Worm (Caenorhabditis elegans) whole organism, L1 larva: ENCODE results near the gene rcs-1.
A peak's percentile ranks its signal among the peaks of the same experiment; 100 is the strongest.

ENCODE experiments used
- C04F5.9 ChIP-seq: sonication (generic microtip); optimal IDR thresholded peaks from 2 replicates; lab custom pipeline; 2016; ENCODE audit warnings: missing genetic modification characterization, missing compliant biosample characterization
- C34B4.2 ChIP-seq: sonication (generic microtip); optimal IDR thresholded peaks from 2 replicates; lab custom pipeline; 2017; ENCODE audit warnings: mild to moderate bottlenecking, missing genetic modification characterization, missing compliant biosample characterization
- F16B12.6 ChIP-seq: fragments of 150-350 bp; optimal IDR thresholded peaks from 2 replicates; lab custom pipeline; 2014; ENCODE audit warnings: missing biosample characterization, missing genetic modification characterization
- Y116A8C.19 ChIP-seq: sonication (generic microtip); optimal IDR thresholded peaks from 2 replicates; lab custom pipeline; 2016; ENCODE audit warnings: missing compliant biosample characterization, missing genetic modification characterization, borderline replicate concordance
- aly-2 ChIP-seq: fragments of 150-350 bp; optimal IDR thresholded peaks from 2 replicates; lab custom pipeline; 2014; ENCODE audit warnings: missing biosample characterization, missing genetic modification characterization
- ceh-63 ChIP-seq: fragments of 200-800 bp; sonication (Bioruptor generic); optimal IDR thresholded peaks from 2 replicates; lab custom pipeline; 2018; ENCODE audit warnings: mild to moderate bottlenecking, missing genetic modification characterization, missing compliant biosample characterization
- ceh-82 ChIP-seq, 3 experiments: fragments of 150-350 bp in 1 of 3; sonication (generic microtip) in 2 of 3; optimal IDR thresholded peaks; 2 replicates each; lab custom pipeline; 2014 to 2017; ENCODE audit warnings: missing biosample characterization in 3 of 3, missing genetic modification characterization in 3 of 3
- ceh-88 ChIP-seq: fragments of 200-800 bp; sonication (Bioruptor generic); IDR thresholded peaks from 2 replicates; pipeline ENCODE4 v1.3.6; 2022; ENCODE audit warnings: missing genetic modification characterization, missing compliant biosample characterization
- ces-1 ChIP-seq: fragments of 150-350 bp; optimal IDR thresholded peaks from 2 replicates; lab custom pipeline; 2014; ENCODE audit warnings: missing biosample characterization, missing genetic modification reagents, missing genetic modification characterization
- dpl-1 ChIP-seq, 3 experiments: fragments of 150-350 bp in 2 of 3; sonication (generic microtip) in 1 of 3; optimal IDR thresholded peaks; 2 replicates each; lab custom pipeline; 2014 to 2017; ENCODE audit warnings: missing biosample characterization in 3 of 3, missing genetic modification characterization in 3 of 3, missing genetic modification reagents in 3 of 3
- dsc-1 ChIP-seq: sonication (generic microtip); optimal IDR thresholded peaks from 2 replicates; lab custom pipeline; 2016; ENCODE audit warnings: mild to moderate bottlenecking, missing genetic modification characterization, missing compliant biosample characterization
- efl-1 ChIP-seq, 4 experiments: fragments of 150-350 bp; optimal IDR thresholded peaks in 3 of 4; peaks in 1 of 4; 1 replicate in 1 of 4; 2 replicates in 3 of 4; lab custom pipeline; 2014; ENCODE audit warnings: missing biosample characterization in 2 of 4, missing genetic modification characterization in 2 of 4, missing genetic modification reagents in 2 of 4
- egl-27 ChIP-seq, 2 experiments: fragments of 150-350 bp in 1 of 2; sonication (generic microtip); optimal IDR thresholded peaks; 3 replicates each; lab custom pipeline; 2017 to 2018; ENCODE audit warnings: missing biosample characterization in 2 of 2, missing genetic modification characterization in 2 of 2, missing genetic modification reagents in 2 of 2
- fkh-10 ChIP-seq: sonication (generic microtip); optimal IDR thresholded peaks from 2 replicates; lab custom pipeline; 2017; ENCODE audit warnings: missing biosample characterization, missing genetic modification reagents, missing genetic modification characterization
- fkh-8 ChIP-seq: sonication (generic microtip); optimal IDR thresholded peaks from 2 replicates; lab custom pipeline; 2016; ENCODE audit warnings: mild to moderate bottlenecking, missing genetic modification characterization, missing compliant biosample characterization
- fos-1 ChIP-seq: fragments of 150-350 bp; optimal IDR thresholded peaks from 2 replicates; lab custom pipeline; 2014; ENCODE audit warnings: missing biosample characterization, missing genetic modification characterization
- irx-1 ChIP-seq: sonication (generic microtip); optimal IDR thresholded peaks from 2 replicates; lab custom pipeline; 2016; ENCODE audit warnings: missing genetic modification characterization, missing compliant biosample characterization
- jun-1 ChIP-seq: fragments of 150-350 bp; optimal IDR thresholded peaks from 2 replicates; lab custom pipeline; 2014; ENCODE audit warnings: missing biosample characterization, missing genetic modification reagents, missing genetic modification characterization
- lin-14 ChIP-seq: fragments of 200-800 bp; sonication (Bioruptor generic); optimal IDR thresholded peaks from 2 replicates; lab custom pipeline; 2018; ENCODE audit warnings: mild to moderate bottlenecking, missing genetic modification characterization, moderate library complexity, missing compliant biosample characterization
- lin-35 ChIP-seq, 2 experiments: fragments of 150-350 bp; optimal IDR thresholded peaks; 2 replicates each; lab custom pipeline; 2014; ENCODE audit warnings: missing biosample characterization in 2 of 2, missing genetic modification characterization in 2 of 2, missing genetic modification reagents in 2 of 2
- mef-2 ChIP-seq: fragments of 150-350 bp; optimal IDR thresholded peaks from 2 replicates; lab custom pipeline; 2014; ENCODE audit warnings: missing biosample characterization, missing genetic modification characterization
- nhr-12 ChIP-seq: sonication (generic microtip); optimal IDR thresholded peaks from 2 replicates; lab custom pipeline; 2017; ENCODE audit warnings: missing biosample characterization, missing genetic modification characterization
- nhr-47 ChIP-seq: sonication (generic microtip); optimal IDR thresholded peaks from 2 replicates; lab custom pipeline; 2016; ENCODE audit warnings: mild to moderate bottlenecking, missing genetic modification characterization, moderate library complexity, missing compliant biosample characterization
- nhr-71 ChIP-seq: sonication (generic microtip); optimal IDR thresholded peaks from 2 replicates; lab custom pipeline; 2016; ENCODE audit warnings: mild to moderate bottlenecking, missing genetic modification characterization, moderate library complexity, missing compliant biosample characterization
- nhr-76 ChIP-seq: sonication (generic microtip); optimal IDR thresholded peaks from 2 replicates; lab custom pipeline; 2017; ENCODE audit warnings: missing biosample characterization, missing genetic modification characterization
- nhr-77 ChIP-seq: fragments of 150-350 bp; optimal IDR thresholded peaks from 2 replicates; lab custom pipeline; 2014; ENCODE audit warnings: missing biosample characterization, missing genetic modification characterization
- nhr-84 ChIP-seq: sonication (generic microtip); optimal IDR thresholded peaks from 2 replicates; lab custom pipeline; 2017; ENCODE audit warnings: missing biosample characterization, missing genetic modification characterization
- nhr-90 ChIP-seq: sonication (generic microtip); optimal IDR thresholded peaks from 2 replicates; lab custom pipeline; 2016; ENCODE audit warnings: mild to moderate bottlenecking, missing genetic modification characterization, missing compliant biosample characterization; ENCODE audit not compliant: poor library complexity
- snu-23 ChIP-seq: sonication (generic microtip); optimal IDR thresholded peaks from 2 replicates; lab custom pipeline; 2016; ENCODE audit warnings: missing genetic modification characterization, missing compliant biosample characterization
- sox-4 ChIP-seq: sonication (generic microtip); optimal IDR thresholded peaks from 2 replicates; lab custom pipeline; 2016; ENCODE audit warnings: missing genetic modification characterization, missing compliant biosample characterization
- sup-37 ChIP-seq: fragments of 200-800 bp; sonication (Bioruptor generic); optimal IDR thresholded peaks from 2 replicates; lab custom pipeline; 2018; ENCODE audit warnings: mild to moderate bottlenecking, missing genetic modification characterization, missing compliant biosample characterization
- tlp-1 ChIP-seq: fragments of 150-350 bp; optimal IDR thresholded peaks from 2 replicates; lab custom pipeline; 2014; ENCODE audit warnings: missing biosample characterization, missing genetic modification characterization
- unc-86 ChIP-seq: sonication (generic microtip); optimal IDR thresholded peaks from 2 replicates; lab custom pipeline; 2016; ENCODE audit warnings: missing genetic modification characterization, missing compliant biosample characterization
- unc-98 ChIP-seq: fragments of 200-800 bp; sonication (Bioruptor generic); IDR thresholded peaks from 2 replicates; pipeline ENCODE4 v1.3.6; 2022; ENCODE audit warnings: missing genetic modification characterization, missing compliant biosample characterization
- zag-1 ChIP-seq: fragments of 150-350 bp; optimal IDR thresholded peaks from 2 replicates; lab custom pipeline; 2014; ENCODE audit warnings: missing biosample characterization, missing genetic modification characterization
- zip-4 ChIP-seq: fragments of 200-800 bp; sonication (Bioruptor generic); optimal IDR thresholded peaks from 2 replicates; lab custom pipeline; 2018; ENCODE audit warnings: mild to moderate bottlenecking, missing genetic modification characterization, moderate library complexity, missing compliant biosample characterization
- ztf-11 ChIP-seq, 2 experiments: sonication (generic microtip); optimal IDR thresholded peaks; 2 replicates each; lab custom pipeline; 2016 to 2017; ENCODE audit warnings: missing genetic modification characterization in 2 of 2, missing biosample characterization in 1 of 2, missing compliant biosample characterization in 1 of 2
- ztf-4 ChIP-seq: fragments of 150-350 bp; optimal IDR thresholded peaks from 2 replicates; lab custom pipeline; 2014; ENCODE audit warnings: missing biosample characterization, missing genetic modification characterization

The rcs-1 gene

DNA sequence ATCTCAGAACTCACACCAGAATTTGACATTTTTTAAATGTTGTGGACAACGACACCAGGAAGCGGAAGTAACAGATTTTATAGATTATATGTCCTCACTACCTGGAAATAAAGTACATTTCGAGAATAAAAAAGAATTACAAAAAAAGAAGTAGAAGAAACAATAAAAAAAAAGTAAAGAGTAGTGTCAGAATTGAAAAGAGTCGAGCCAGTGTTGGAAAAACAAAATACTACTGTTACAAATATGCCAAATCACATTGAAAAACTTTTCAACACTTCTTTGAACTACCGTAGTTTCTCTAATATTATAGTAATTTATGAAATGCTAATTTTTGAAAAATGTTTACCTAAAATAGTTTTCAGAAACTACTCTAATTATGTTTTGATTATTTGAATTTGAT, 46.4 kb upstream of the rcs-1 start, which contains the start of gene C06E2.1:
TSS of gene C06E2.1 (minus strand) at position 101 of the 400 bp plus-strand sequence.
- no peak for TF ChIP-seq snu-23
- peak; percentile 71 for TF ChIP-seq fkh-8

DNA sequence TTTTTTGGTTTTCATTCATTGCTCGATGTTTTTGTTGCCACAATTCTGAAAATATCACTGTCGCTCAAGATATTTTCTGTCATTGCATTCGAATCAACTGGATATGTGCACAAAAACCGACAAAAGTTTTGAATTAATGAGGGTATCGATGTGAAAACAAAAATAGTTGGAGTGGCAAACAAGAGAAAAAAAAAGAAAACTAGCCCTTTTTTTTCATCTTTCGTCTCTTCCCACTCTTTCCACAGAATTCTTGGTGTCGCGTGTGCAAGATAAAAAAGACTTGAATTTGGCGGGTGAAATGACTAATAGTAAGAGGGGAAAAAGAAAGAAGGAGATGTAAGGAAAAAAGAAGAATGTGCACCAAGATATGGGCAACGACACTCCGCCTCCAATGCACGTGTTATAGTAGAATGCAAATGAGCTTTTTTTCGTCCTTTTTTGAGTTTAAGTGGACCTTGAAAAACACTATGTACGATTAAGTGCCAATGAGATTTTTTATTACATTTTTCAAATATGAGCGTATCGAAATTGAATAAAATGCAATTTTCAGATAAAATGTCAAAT, 40.9 kb upstream of the rcs-1 start, which contains the start of the genes ubc-22 and ubc-21:
TSS of gene ubc-22 (minus strand) at position 51 of the 564 bp plus-strand sequence.
TSS of gene ubc-21 (plus strand) at position 514 of the 564 bp plus-strand sequence.
- TF ChIP-seq efl-1 (optimal IDR thresholded peaks at IDR 0.05; lab: Kevin White, UChicago), result peak in 1 of 2 experiments; percentile 23
- TF ChIP-seq efl-1 (GFP tag; optimal IDR thresholded peaks at IDR 0.05 in 1 of 2; lab: Kevin White, UChicago), result no peak
- no peak for TF ChIP-seq ces-1
- no peak for TF ChIP-seq zag-1 (tag; lab: Kevin White, UChicago)
- no peak for TF ChIP-seq fos-1 (tag; lab: Kevin White, UChicago)
- peak; percentile 67 for TF ChIP-seq fkh-8
- no peak for TF ChIP-seq irx-1
- TF ChIP-seq lin-14, result peak; percentile 77
- TF ChIP-seq zip-4 (GFP tag; lab: Kevin White, UChicago), result no peak
- no peak for TF ChIP-seq aly-2 (tag; lab: Kevin White, UChicago)
- TF ChIP-seq nhr-71 (tag; lab: Kevin White, UChicago), result peak; percentile 10
- TF ChIP-seq unc-86 (tag; lab: Kevin White, UChicago), result peak; percentile 13
- TF ChIP-seq C04F5.9, result no peak
- peak; percentile 10 for TF ChIP-seq fkh-10 (GFP tag; lab: Kevin White, UChicago)
- TF ChIP-seq ceh-82 (tag; optimal IDR thresholded peaks at IDR 0.05; lab: Kevin White, UChicago), result peak in 1 of 3 experiments; percentile 21
- TF ChIP-seq dpl-1 (GFP tag; optimal IDR thresholded peaks at IDR 0.05; lab: Kevin White, UChicago), result peak in 1 of 3 experiments; percentile 47
- peak; percentile 2 for TF ChIP-seq sox-4 (tag; lab: Kevin White, UChicago)
- no peak for TF ChIP-seq C34B4.2
- peak in 1 of 2 experiments; percentile 20 for TF ChIP-seq lin-35 (GFP tag; optimal IDR thresholded peaks at IDR 0.05; lab: Kevin White, UChicago)
- no peak for TF ChIP-seq nhr-90 (tag; lab: Kevin White, UChicago)
- no peak for TF ChIP-seq nhr-77 (tag; lab: Kevin White, UChicago)
- no peak for TF ChIP-seq sup-37 (GFP tag; lab: Kevin White, UChicago)
- TF ChIP-seq mef-2 (tag; lab: Kevin White, UChicago), result no peak
- no peak for TF ChIP-seq egl-27 (tag; optimal IDR thresholded peaks at IDR 0.05; lab: Kevin White, UChicago)
- no peak for TF ChIP-seq ceh-63 (GFP tag; lab: Kevin White, UChicago)
- no peak for TF ChIP-seq tlp-1
- TF ChIP-seq dsc-1 (tag; lab: Kevin White, UChicago), result no peak
- no peak for TF ChIP-seq ztf-11 (tag; optimal IDR thresholded peaks at IDR 0.05; lab: Kevin White, UChicago)
- no peak for TF ChIP-seq nhr-12 (tag; lab: Kevin White, UChicago)
- TF ChIP-seq unc-98 (GFP tag; lab: Robert Waterston, UW), result no peak
- TF ChIP-seq Y116A8C.19 (tag; lab: Kevin White, UChicago), result no peak
- TF ChIP-seq ceh-88 (GFP tag; lab: Robert Waterston, UW), result no peak
- no peak for TF ChIP-seq nhr-47 (tag; lab: Kevin White, UChicago)
- no peak for TF ChIP-seq ztf-4 (tag; lab: Kevin White, UChicago)
- no peak for TF ChIP-seq nhr-76 (tag; lab: Kevin White, UChicago)
- TF ChIP-seq F16B12.6 (tag; lab: Kevin White, UChicago), result no peak

DNA sequence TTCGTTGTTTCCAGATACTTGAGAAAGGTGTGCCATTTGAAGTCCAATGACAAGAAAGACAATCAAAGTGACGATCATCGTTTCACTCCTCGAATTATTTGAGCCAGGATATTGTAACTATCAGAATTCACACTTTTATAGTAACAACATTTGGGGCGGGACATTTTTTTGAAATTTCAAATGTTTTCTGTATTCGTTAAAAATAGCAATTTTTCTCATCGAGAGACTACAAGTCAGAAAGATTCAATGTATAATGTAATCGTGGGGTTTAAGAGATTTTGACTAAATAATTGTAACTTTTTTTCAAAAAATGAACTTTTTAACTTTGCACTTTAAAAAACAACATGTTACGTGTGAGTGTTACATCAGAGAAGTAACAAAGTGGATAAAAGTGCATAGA, 38.2 kb upstream of the rcs-1 start, which contains the start of gene ins-9:
TSS of gene ins-9 (minus strand) at position 101 of the 400 bp plus-strand sequence.
- no peak for TF ChIP-seq nhr-84
- TF ChIP-seq lin-14, result no peak
- no peak for TF ChIP-seq ceh-63 (GFP tag; lab: Kevin White, UChicago)
- no peak for TF ChIP-seq jun-1
